Fruit fly (Drosophila melanogaster) whole organism, prepupa: Measurements from ENCODE around the gene CG3285.

Experiments
- CG10669 ChIP-seq: fragments of 200-800 bp; sonication (Bioruptor generic); optimal IDR thresholded peaks from 3 replicates; lab custom pipeline; 2018; ENCODE audit warnings: missing biosample characterization, mild to moderate bottlenecking, missing genetic modification characterization, moderate library complexity
- CG11294 ChIP-seq: fragments of 200-800 bp; sonication (Bioruptor generic); IDR thresholded peaks from 2 replicates; pipeline ENCODE4 v1.3.6; 2022; ENCODE audit warnings: missing biosample characterization, missing genetic modification characterization
- CG11762 ChIP-seq: fragments of 200-800 bp; sonication (Bioruptor generic); optimal IDR thresholded peaks from 3 replicates; lab custom pipeline; 2016; ENCODE audit warnings: missing biosample characterization, missing genetic modification characterization; ENCODE audit not compliant: insufficient read depth
- CG15336 ChIP-seq: fragments of 200-800 bp; sonication (Bioruptor generic); IDR thresholded peaks from 2 replicates; pipeline ENCODE4 v1.3.6; 2022; ENCODE audit warnings: missing biosample characterization, missing genetic modification characterization
- CG16779 ChIP-seq: fragments of 200-800 bp; sonication (Bioruptor generic); optimal IDR thresholded peaks from 3 replicates; lab custom pipeline; 2017; ENCODE audit warnings: missing biosample characterization, mild to moderate bottlenecking, missing genetic modification characterization
- CG3032 ChIP-seq: fragments of 200-800 bp; optimal IDR thresholded peaks from 2 replicates; lab custom pipeline; 2019; ENCODE audit warnings: missing biosample characterization, mild to moderate bottlenecking, missing genetic modification characterization, moderate library complexity
- CG3919 ChIP-seq: fragments of 200-800 bp; sonication (Bioruptor generic); optimal IDR thresholded peaks from 3 replicates; lab custom pipeline; 2016; ENCODE audit warnings: missing biosample characterization, missing genetic modification characterization
- CG4318 ChIP-seq: fragments of 200-800 bp; sonication (Bioruptor generic); optimal IDR thresholded peaks from 3 replicates; lab custom pipeline; 2017; ENCODE audit warnings: missing biosample characterization, mild to moderate bottlenecking, missing genetic modification characterization
- CG6163 ChIP-seq: fragments of 200-800 bp; sonication (Bioruptor generic); IDR thresholded peaks from 3 replicates; pipeline ENCODE4 v1.3.6; 2022; ENCODE audit warnings: missing biosample characterization, missing genetic modification characterization
- CG6808 ChIP-seq: fragments of 200-800 bp; sonication (Bioruptor generic); optimal IDR thresholded peaks from 3 replicates; lab custom pipeline; 2017; ENCODE audit warnings: missing biosample characterization, missing genetic modification characterization, mild to moderate bottlenecking, moderate library complexity, missing genetic modification reagents
- CG6854 ChIP-seq: fragments of 200-800 bp; sonication (Bioruptor generic); optimal IDR thresholded peaks from 2 replicates; lab custom pipeline; 2017; ENCODE audit warnings: missing biosample characterization, mild to moderate bottlenecking, missing genetic modification characterization
- CG8319 ChIP-seq: fragments of 200-800 bp; sonication (Bioruptor generic); optimal IDR thresholded peaks from 3 replicates; lab custom pipeline; 2016; ENCODE audit warnings: missing biosample characterization, missing genetic modification characterization
- CG8632 ChIP-seq: fragments of 200-800 bp; sonication (Bioruptor generic); optimal IDR thresholded peaks from 3 replicates; lab custom pipeline; 2016; ENCODE audit warnings: missing biosample characterization, missing genetic modification characterization
- CG9139 ChIP-seq: fragments of 200-800 bp; sonication (Bioruptor generic); optimal IDR thresholded peaks from 3 replicates; lab custom pipeline; 2017; ENCODE audit warnings: missing biosample characterization, mild to moderate bottlenecking, missing genetic modification characterization
- Eip93F ChIP-seq: fragments of 200-800 bp; sonication (Bioruptor generic); optimal IDR thresholded peaks from 2 replicates; lab custom pipeline; 2016; ENCODE audit warnings: missing biosample characterization, mild to moderate bottlenecking, missing genetic modification characterization
- Ets96B ChIP-seq: fragments of 200-800 bp; optimal IDR thresholded peaks from 2 replicates; lab custom pipeline; 2019; ENCODE audit warnings: missing biosample characterization, mild to moderate bottlenecking, missing genetic modification characterization, moderate library complexity
- Gug ChIP-seq: fragments of 200-800 bp; sonication (Bioruptor generic); IDR thresholded peaks from 2 replicates; pipeline ENCODE4 v1.3.6; 2022; ENCODE audit warnings: missing biosample characterization, missing genetic modification characterization
- Met ChIP-seq: fragments of 200-800 bp; sonication (Bioruptor generic); optimal IDR thresholded peaks from 3 replicates; lab custom pipeline; 2016; ENCODE audit warnings: missing biosample characterization, missing genetic modification characterization
- Sox102F ChIP-seq: fragments of 200-800 bp; sonication (Bioruptor generic); optimal IDR thresholded peaks from 2 replicates; lab custom pipeline; 2016; ENCODE audit warnings: missing biosample characterization, mild to moderate bottlenecking, missing genetic modification characterization
- Sox14 ChIP-seq: fragments of 200-800 bp; sonication (Bioruptor generic); optimal IDR thresholded peaks from 3 replicates; lab custom pipeline; 2016; ENCODE audit warnings: missing biosample characterization, missing genetic modification characterization
- dac ChIP-seq: fragments of 200-800 bp; sonication (Bioruptor generic); optimal IDR thresholded peaks from 2 replicates; lab custom pipeline; 2017; ENCODE audit warnings: missing biosample characterization, mild to moderate bottlenecking, missing genetic modification characterization
- dsx ChIP-seq: fragments of 200-800 bp; optimal IDR thresholded peaks from 3 replicates; lab custom pipeline; 2019; ENCODE audit warnings: missing biosample characterization, mild to moderate bottlenecking, missing genetic modification characterization, moderate library complexity; ENCODE audit not compliant: poor library complexity, severe bottlenecking
- fkh ChIP-seq: fragments of 200-800 bp; sonication (Bioruptor generic); optimal IDR thresholded peaks from 3 replicates; lab custom pipeline; 2017; ENCODE audit warnings: missing biosample characterization, mild to moderate bottlenecking, missing genetic modification characterization, moderate library complexity
- lz ChIP-seq: fragments of 200-800 bp; sonication (Bioruptor generic); optimal IDR thresholded peaks from 3 replicates; lab custom pipeline; 2016; ENCODE audit warnings: missing biosample characterization, missing genetic modification characterization
- spab ChIP-seq: fragments of 200-800 bp; sonication (Bioruptor generic); optimal IDR thresholded peaks from 2 replicates; lab custom pipeline; 2017; ENCODE audit warnings: missing biosample characterization, mild to moderate bottlenecking, missing genetic modification characterization, missing genetic modification reagents
- svp ChIP-seq: fragments of 200-800 bp; sonication (Bioruptor generic); peaks from one replicate; lab custom pipeline; 2016; ENCODE audit warnings: missing biosample characterization, missing genetic modification characterization
- topi ChIP-seq: fragments of 200-800 bp; sonication (Bioruptor generic); optimal IDR thresholded peaks from 3 replicates; lab custom pipeline; 2016; ENCODE audit warnings: missing biosample characterization, missing genetic modification characterization
- vri ChIP-seq: fragments of 200-800 bp; sonication (Bioruptor generic); optimal IDR thresholded peaks from 3 replicates; lab custom pipeline; 2016; ENCODE audit warnings: missing biosample characterization, mild to moderate bottlenecking, missing genetic modification characterization

The CG3285 gene

DNA sequence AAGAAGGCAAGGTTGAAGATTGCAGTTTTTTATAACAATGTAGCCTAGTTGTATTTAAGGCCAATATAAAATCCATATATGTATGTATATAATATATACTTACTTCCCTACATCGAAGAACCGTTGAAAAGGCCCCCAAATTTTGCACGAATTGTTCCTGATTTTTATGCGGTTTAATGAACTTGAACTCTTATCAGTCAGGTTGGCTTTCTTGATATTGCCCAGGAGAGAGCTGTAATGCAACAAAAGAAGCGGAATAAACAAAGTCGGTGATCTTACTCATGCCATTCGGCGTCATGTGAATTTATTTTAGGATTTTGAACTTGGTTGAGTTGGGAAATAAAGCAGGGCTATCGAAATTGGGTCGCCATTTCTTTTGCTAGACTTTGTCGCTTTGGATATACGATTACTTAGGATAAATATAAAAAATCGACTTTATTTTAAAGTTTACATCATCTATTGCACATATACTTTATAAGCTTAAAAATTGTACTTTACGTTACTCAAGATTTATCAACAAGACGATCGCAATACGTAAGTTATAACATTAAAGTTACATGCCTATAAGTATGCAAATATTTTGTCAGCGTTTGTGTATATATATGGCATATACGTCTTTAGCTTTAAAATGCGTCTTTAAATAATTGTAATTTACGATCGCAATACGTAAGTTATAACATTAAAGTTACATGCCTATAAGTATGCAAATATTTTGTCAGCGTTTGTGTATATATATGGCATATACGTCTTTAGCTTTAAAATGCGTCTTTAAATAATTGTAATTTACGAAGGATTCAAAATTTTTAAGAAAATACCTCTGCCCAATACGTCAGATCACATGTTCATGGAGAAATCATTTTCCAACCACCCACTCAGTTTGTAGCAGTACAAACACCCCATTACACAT, 26.3 kb downstream of the CG3285 start, which contains the start of gene CG8838:
TSS of gene CG8838 (plus strand) at position 857 of the 907 bp plus-strand sequence.
- TF ChIP-seq vri (GFP tag; lab: Kevin White, UChicago) (peak; percentile 6), lz (GFP tag; lab: Kevin White, UChicago) (no peak), Eip93F (GFP tag; lab: Kevin White, UChicago) (peak; percentile 92), CG16779 (tag; lab: Kevin White, UChicago) (no peak), svp (GFP tag; lab: Kevin White, UChicago) (peak; percentile 83), Ets96B (no peak)
- TF ChIP-seq, all 60 proteins: peak for 3

DNA sequence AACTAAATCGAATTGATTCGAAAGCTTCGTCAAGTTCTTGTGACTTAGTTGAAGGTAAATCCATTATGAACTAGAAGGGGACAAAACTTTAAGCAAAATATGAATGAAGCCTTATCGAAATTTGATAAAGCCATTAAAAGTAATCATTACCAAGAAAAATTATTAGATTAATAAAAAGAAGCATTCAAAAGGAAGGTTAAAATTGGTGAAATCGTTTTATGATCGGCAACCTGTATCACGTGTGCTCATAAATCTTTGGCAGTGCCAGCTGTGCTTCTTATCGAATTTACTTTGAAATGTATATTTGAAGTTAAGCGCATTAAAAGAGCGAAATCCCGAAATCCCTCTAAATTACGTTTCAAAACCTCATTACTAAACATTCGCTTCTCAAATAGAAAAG, 31.1 kb downstream of the CG3285 start:
- TF ChIP-seq Met (no peak), CG3919 (no peak), CG11762 (GFP tag; lab: Kevin White, UChicago) (no peak), Ets96B (no peak), CG3032 (tag; lab: Kevin White, UChicago) (no peak), CG6854 (GFP tag; lab: Kevin White, UChicago) (no peak), CG16779 (tag; lab: Kevin White, UChicago) (no peak), CG11294 (GFP tag; lab: Robert Waterston, UW) (no peak), dac (GFP tag; lab: Kevin White, UChicago) (no peak), CG4318 (GFP tag; lab: Kevin White, UChicago) (no peak), CG8319 (GFP tag; lab: Kevin White, UChicago) (no peak)

DNA sequence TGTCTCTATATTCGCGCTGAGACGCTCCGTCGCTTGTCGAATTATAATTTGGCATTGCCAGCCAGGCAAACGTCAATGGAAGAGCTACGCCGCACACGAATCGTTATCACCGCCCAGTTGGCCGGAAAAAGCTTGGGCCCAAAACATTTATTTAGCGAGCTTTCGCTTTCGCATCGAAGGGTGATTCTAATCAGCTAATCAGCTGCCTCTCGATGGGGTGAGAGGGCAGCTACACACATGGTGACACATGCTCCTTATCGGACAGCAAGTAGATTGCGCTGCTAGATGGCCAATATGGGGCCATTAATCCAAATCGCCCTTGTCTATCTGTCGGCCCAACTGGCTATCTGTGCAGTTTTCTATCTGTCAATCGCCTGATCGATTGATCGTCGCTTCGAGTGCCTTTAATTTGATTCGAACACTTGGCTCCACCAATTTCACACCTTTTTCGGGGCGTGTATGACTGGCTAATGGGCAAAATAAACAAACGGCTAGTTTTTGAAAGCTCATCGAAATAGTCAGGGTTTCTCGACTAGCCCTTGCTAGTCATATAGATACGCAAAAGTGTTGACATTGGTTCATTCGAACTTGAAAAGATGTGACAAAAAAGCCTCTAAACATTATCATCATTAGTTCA, 35.4 kb downstream of the CG3285 start:
- TF ChIP-seq dsx (GFP tag; lab: Kevin White, UChicago) (no peak), fkh (GFP tag; lab: Kevin White, UChicago) (peak; percentile 64), CG10669 (GFP tag; lab: Kevin White, UChicago) (no peak), vri (GFP tag; lab: Kevin White, UChicago) (peak; percentile 35), spab (GFP tag; lab: Kevin White, UChicago) (no peak), CG6163 (GFP tag; lab: Robert Waterston, UW) (no peak)

DNA sequence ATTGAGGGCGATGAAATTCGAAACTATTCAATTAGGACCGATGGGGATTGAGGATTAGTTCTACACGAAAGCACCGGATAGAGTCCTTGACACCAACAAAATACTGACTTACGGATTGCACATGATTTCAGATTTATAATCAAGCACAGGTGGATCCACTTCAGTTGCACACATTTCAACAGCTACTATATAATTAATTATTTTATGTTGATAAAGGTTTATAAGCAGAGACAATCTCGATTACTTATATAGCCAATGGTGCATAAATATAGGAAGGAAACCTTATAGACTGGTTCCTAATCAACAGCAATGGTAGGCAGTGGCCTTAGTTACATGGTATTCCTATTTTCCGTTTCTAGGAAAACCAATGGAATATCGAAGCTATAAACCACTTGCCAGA, 37.7 kb downstream of the CG3285 start:
- TF ChIP-seq CG8319 (GFP tag; lab: Kevin White, UChicago) (no peak), topi (GFP tag; lab: Kevin White, UChicago) (no peak), CG15336 (GFP tag; lab: Robert Waterston, UW) (no peak), CG9139 (GFP tag; lab: Kevin White, UChicago) (no peak), CG11762 (GFP tag; lab: Kevin White, UChicago) (no peak), Gug (no peak)

DNA sequence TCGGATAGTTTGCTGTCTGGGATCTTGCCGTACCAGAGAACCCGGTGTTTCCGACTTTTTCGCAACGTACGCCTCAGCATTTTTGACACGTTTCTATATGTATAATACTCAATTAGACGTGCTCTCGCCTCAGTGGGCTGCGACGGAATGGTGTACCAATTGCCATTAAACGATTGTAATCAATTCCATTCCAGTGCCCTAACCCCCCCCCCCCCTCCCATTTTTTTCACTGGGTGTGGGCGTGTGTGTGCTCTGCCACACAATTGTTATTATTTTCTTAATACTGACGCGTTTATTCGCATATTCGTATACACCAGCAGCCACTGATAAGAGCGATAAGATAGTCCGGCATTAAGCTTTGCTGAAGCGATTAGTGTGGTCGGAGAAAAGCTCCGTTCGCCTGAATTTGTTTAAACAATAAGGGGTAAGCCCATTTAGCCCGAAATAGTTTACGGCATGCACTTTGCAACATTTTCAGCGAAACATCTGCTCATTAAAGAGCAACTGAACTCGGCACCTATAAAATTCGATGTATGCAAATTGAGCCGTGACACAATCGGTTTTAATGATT, 38.4 kb downstream of the CG3285 start:
- no peak for TF ChIP-seq Sox102F (GFP tag; lab: Kevin White, UChicago)
- TF ChIP-seq CG8632 (GFP tag; lab: Kevin White, UChicago) = peak; percentile 1
- peak; percentile 17 for TF ChIP-seq vri (GFP tag; lab: Kevin White, UChicago)
- no peak for TF ChIP-seq CG6808 (GFP tag; lab: Kevin White, UChicago)
- TF ChIP-seq Sox14 = no peak
- no peak for TF ChIP-seq CG3919
- TF ChIP-seq svp (GFP tag; lab: Kevin White, UChicago) = peak; percentile 8
- TF ChIP-seq fkh (GFP tag; lab: Kevin White, UChicago) = peak; percentile 17
